Fruit fly (Drosophila melanogaster): ENCODE results near the gene VhaM9.7-a.

VhaM9.7-a gene

DNA sequence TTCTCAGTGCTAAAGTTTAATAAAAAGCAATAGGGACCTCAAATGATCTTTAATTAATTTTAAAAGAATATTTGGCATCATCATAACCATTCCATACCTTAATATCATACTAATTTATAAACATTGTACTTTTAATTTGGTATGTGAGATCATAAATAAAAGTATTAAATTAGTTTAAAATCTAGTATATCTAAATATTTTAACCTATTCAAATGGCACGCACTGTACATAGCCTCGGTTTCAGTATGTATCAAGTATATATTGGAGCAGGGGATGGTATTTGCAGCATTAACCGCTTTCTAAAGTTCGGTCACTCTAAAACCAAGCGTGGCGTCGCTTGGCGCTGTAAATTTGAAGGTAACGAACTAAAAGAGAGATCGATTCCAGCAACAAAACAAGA, 20.1 kb upstream of the VhaM9.7-a start, which contains the start of gene pav (continued):
- TF ChIP-seq pita (GFP tag; optimal IDR thresholded peaks at IDR 0.05) (no peak), gt (GFP tag; IDR thresholded peaks at IDR 0.05) (no peak), ro (GFP tag; IDR thresholded peaks at IDR 0.05) (no peak), CG9437 (GFP tag; optimal IDR thresholded peaks at IDR 0.05) (no peak), gce (GFP tag; IDR thresholded peaks at IDR 0.05) (no peak), oc (tag; optimal IDR thresholded peaks at IDR 0.05) (no peak), CG13775 (GFP tag; optimal IDR thresholded peaks at IDR 0.05) (peak; percentile 30), CG2712 (tag; optimal IDR thresholded peaks at IDR 0.05) (peak; percentile 71), CG15696 (tag; optimal IDR thresholded peaks at IDR 0.05) (peak; percentile 11), Scr (GFP tag; IDR thresholded peaks at IDR 0.05; ENCODE audit: partially characterized antibody) (no peak), gfzf (GFP tag; optimal IDR thresholded peaks at IDR 0.05) (peak; percentile 83), pho (GFP tag; optimal IDR thresholded peaks at IDR 0.05) (no peak), Sry-β (GFP tag; optimal IDR thresholded peaks at IDR 0.05) (no peak), CG15514 (GFP tag; optimal IDR thresholded peaks at IDR 0.05) (peak; percentile 58), BEAF-32 (GFP tag; optimal IDR thresholded peaks at IDR 0.05) (peak; percentile 47), Six4 (GFP tag; optimal IDR thresholded peaks at IDR 0.05) (no peak), CG1024 (GFP tag; IDR thresholded peaks at IDR 0.05) (0 out of 2 replicates have a peak, but pooled peaks have one; percentile 18), otp (GFP tag; IDR thresholded peaks at IDR 0.05) (no peak; the same call in 2 of the 3 replicates), CG30431 (GFP tag; optimal IDR thresholded peaks at IDR 0.05) (no peak), lola (GFP tag; optimal IDR thresholded peaks at IDR 0.05) (peak in 1 of 3 experiments; percentile 30), CG12104 (GFP tag; optimal IDR thresholded peaks at IDR 0.05) (peak; percentile 18), ranshi (GFP tag; IDR thresholded peaks at IDR 0.05) (peak; percentile 11; the same call in 1 of the 2 replicates), Adf1 (GFP tag; IDR thresholded peaks at IDR 0.05) (0 out of 2 replicates have a peak, but pooled peaks have one; percentile 19), CG12299 (tag; optimal IDR thresholded peaks at IDR 0.05) (peak; percentile 6), CG10267 (tag; optimal IDR thresholded peaks at IDR 0.05) (peak; percentile 61), en (GFP tag; optimal IDR thresholded peaks at IDR 0.05) (no peak), hbn (GFP tag; IDR thresholded peaks at IDR 0.05; ENCODE audit: partially characterized antibody) (no peak), Stat92E (GFP tag; optimal IDR thresholded peaks at IDR 0.05) (peak in 1 of 3 experiments; percentile 42), CG16815 (GFP tag; optimal IDR thresholded peaks at IDR 0.05) (no peak), CG31388 (GFP tag; optimal IDR thresholded peaks at IDR 0.05) (no peak), CG4360 (GFP tag; IDR thresholded peaks at IDR 0.05) (no peak), Max (GFP tag; optimal IDR thresholded peaks at IDR 0.05) (peak; percentile 27), CG10543 (GFP tag; optimal IDR thresholded peaks at IDR 0.05) (no peak), CG14441 (GFP tag; IDR thresholded peaks at IDR 0.05) (peak; percentile 55), wdn (GFP tag; IDR thresholded peaks at IDR 0.05) (no peak), onecut (GFP tag; IDR thresholded peaks at IDR 0.05) (peak; percentile 24; the same call in 1 of the 2 replicates), CG10366 (GFP tag; IDR thresholded peaks at IDR 0.05) (peak; percentile 30), CG11456 (GFP tag; IDR thresholded peaks at IDR 0.05) (0 out of 3 replicates have a peak, but pooled peaks have one; percentile 31), CG32532 (GFP tag; IDR thresholded peaks at IDR 0.05) (peak; percentile 82), Ptx1 (GFP tag; IDR thresholded peaks at IDR 0.05) (peak; percentile 44; the same call in 1 of the 2 replicates), trem (tag; optimal IDR thresholded peaks at IDR 0.05) (peak; percentile 61), stc (GFP tag; IDR thresholded peaks at IDR 0.05) (peak; percentile 72), CG6689 (GFP tag; IDR thresholded peaks at IDR 0.05) (peak; percentile 4; the same call in 1 of the 2 replicates), Jarid2 (GFP tag; optimal IDR thresholded peaks at IDR 0.05) (no peak), CG2199 (GFP tag; IDR thresholded peaks at IDR 0.05) (no peak), CG4282 (GFP tag; optimal IDR thresholded peaks at IDR 0.05) (no peak), Nf-YA (GFP tag; IDR thresholded peaks at IDR 0.05) (no peak), slou (GFP tag; optimal IDR thresholded peaks at IDR 0.05) (no peak), grau (tag; optimal IDR thresholded peaks at IDR 0.05) (peak; percentile 65), CG8359 (GFP tag; optimal IDR thresholded peaks at IDR 0.05; ENCODE audit: borderline replicate concordance) (no peak)
